Fruit fly (Drosophila melanogaster): ENCODE measurements around the gene OXA1L.

dm6 chr3L:10841905-10842304 is 44.4 kb downstream of the OXA1L start:
- TF ChIP-seq psq (optimal IDR thresholded peaks at IDR 0.05) (no peak), ttk (optimal IDR thresholded peaks at IDR 0.05) (no peak), Sin3A (optimal IDR thresholded peaks at IDR 0.05) (no peak), h (optimal IDR thresholded peaks at IDR 0.05) (no peak), insv (optimal IDR thresholded peaks at IDR 0.05) (no peak), Myc (optimal IDR thresholded peaks at IDR 0.05) (no peak)

Data from Kc167 (cell line).